Worm (Caenorhabditis elegans): ENCODE data around the gene F46C3.2.

F46C3.2 gene

DNA sequence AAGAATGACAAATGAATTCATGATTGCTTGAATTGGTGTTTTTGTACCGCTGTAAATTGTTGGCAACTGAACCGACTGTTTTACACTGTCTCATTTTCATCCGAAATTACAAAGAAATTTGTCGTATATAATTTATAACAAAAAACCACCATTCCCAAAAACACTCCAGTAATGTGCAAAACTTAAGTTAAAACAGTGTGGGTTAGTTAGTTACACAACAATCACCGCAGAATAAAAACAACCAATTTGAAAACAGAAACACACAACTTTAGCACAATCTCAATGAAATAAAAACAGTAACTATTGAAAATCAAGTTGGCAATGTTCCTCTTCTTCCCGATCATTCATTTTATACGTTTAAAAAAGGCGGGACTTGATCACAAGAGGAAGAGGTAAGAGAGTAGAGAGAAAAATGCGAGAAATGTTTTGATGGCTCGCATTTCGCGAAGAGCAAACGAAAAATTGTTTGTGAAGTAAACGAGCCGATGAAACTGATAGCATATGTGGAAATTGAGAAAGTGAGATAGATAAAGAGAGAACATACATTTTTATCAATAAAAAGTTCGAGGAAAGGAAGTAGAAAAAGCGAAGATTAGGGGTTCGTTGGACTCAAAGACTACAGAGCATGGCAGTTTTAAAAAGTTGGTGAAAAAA, 10.8 kb downstream of the F46C3.2 start, which contains the start of gene F08B12.4:
TSS of gene F08B12.4 (minus strand) at position 51 of the 654 bp plus-strand sequence.
- no peak for TF ChIP-seq odd-2 (tag; optimal IDR thresholded peaks at IDR 0.05)
- TF ChIP-seq elt-2 (tag; optimal IDR thresholded peaks at IDR 0.05) = peak; percentile 5
- TF ChIP-seq ztf-16 (tag; optimal IDR thresholded peaks at IDR 0.05) = no peak
- no peak for TF ChIP-seq lim-6 (tag; optimal IDR thresholded peaks at IDR 0.05)

DNA sequence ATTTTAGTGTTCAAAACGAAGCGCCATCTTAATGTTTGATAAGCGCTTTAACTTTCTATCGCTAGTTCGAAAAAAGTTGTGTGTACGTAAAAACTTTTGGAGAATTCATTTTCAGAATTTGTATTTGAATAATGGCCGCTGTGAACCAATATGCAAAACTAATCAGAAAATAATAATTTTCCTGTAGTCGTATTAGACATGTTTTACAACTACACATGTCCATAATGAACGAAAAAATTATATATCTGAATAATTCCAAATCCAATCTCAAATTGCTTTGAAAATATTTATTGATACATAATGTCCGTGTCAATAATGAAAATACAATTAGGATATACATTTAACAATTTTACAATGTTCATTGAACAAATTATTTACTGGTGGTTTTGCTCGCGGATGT, 11.8 kb downstream of the F46C3.2 start:
- no peak for TF ChIP-seq ceh-19 (GFP tag; optimal IDR thresholded peaks at IDR 0.05)
- TF ChIP-seq zip-5 (tag; optimal IDR thresholded peaks at IDR 0.05) = no peak
- TF ChIP-seq ets-4 (tag; optimal IDR thresholded peaks at IDR 0.05) = no peak
- TF ChIP-seq sox-4 (tag; optimal IDR thresholded peaks at IDR 0.05) = no peak
- TF ChIP-seq fkh-6 (tag; optimal IDR thresholded peaks at IDR 0.05) = no peak
- TF ChIP-seq nhr-232 (tag; optimal IDR thresholded peaks at IDR 0.05) = no peak
- no peak for TF ChIP-seq ceh-2 (tag; optimal IDR thresholded peaks at IDR 0.05)
- no peak for TF ChIP-seq pros-1 (tag; optimal IDR thresholded peaks at IDR 0.05)
- TF ChIP-seq ceh-30 (tag; optimal IDR thresholded peaks at IDR 0.05) = no peak
- no peak for TF ChIP-seq pax-1 (tag; optimal IDR thresholded peaks at IDR 0.05)
- TF ChIP-seq ref-2 (tag; optimal IDR thresholded peaks at IDR 0.05) = no peak
- no peak for TF ChIP-seq ceh-24 (tag; optimal IDR thresholded peaks at IDR 0.05)
- TF ChIP-seq dmd-4 (tag; optimal IDR thresholded peaks at IDR 0.05; ENCODE audit: borderline replicate concordance) = no peak
- TF ChIP-seq elt-4 (tag; optimal IDR thresholded peaks at IDR 0.05) = no peak
- no peak for TF ChIP-seq sdc-2 (tag; optimal IDR thresholded peaks at IDR 0.05)
- TF ChIP-seq elt-2 (tag; optimal IDR thresholded peaks at IDR 0.05) = no peak
- no peak for TF ChIP-seq F13H6.1 (tag; optimal IDR thresholded peaks at IDR 0.05)

DNA sequence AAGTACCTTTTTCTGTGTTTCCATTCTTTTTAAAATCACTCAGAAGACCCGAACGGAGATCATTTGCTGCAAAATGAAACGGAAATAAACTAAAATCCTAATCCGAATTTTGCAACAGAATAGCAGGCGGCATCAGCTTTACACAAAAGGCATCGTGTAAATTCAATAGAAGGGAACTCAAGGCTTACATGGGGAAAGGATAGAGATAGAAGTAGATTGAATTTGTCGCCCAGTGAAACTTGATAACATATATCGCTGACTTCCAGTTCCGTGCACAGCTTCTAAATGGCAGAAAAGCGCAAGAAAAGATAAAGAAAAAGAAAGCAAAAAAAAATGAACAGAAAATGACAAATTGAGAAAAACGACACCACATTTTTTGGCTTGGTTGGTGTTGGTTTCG, 12.7 kb downstream of the F46C3.2 start, which contains the start of gene slo-2:
TSS of gene slo-2 (minus strand) at position 24 of the 400 bp plus-strand sequence.
- no peak for TF ChIP-seq ahr-1 (tag; optimal IDR thresholded peaks at IDR 0.05)
- no peak for TF ChIP-seq madf-2 (tag; optimal IDR thresholded peaks at IDR 0.05)
- TF ChIP-seq ceh-31 (tag; optimal IDR thresholded peaks at IDR 0.05) = no peak
- no peak for TF ChIP-seq ets-4 (tag; optimal IDR thresholded peaks at IDR 0.05)
- peak; percentile 73 for TF ChIP-seq unc-42 (tag; optimal IDR thresholded peaks at IDR 0.05)
- TF ChIP-seq elt-4 (tag; optimal IDR thresholded peaks at IDR 0.05) = no peak

DNA sequence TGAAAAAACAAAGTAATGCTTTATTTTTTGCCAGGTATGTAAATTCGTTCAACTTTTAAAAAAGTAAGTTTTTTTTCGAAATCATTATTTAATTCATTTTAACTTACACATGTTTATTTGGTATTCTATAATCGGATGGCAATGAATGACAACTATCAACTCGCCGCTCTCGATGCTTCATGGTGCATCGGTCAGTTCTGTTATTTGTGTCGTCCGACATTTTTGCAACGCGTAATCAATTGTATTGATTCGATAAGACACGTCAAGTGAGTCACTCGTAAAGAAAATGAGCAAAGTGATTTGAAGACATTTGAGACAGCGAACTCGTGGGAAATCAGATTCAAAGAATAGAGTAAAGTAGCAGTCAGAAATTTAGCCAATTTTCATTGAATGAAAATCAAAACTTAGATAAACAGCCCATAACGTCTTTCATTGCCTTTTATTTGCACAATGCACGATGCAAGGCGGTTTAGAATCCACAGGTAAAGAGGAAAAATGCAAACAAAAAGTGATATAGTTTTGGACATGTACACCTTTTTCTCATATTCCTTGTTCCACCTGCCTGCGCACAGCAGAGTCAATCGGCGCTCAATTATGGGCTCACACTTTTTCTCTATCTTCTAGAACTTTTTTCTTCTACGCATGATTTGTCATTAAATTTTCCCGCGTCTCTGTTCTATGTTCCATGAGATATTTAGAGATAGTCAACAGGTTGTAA, 17.9 kb downstream of the F46C3.2 start:
- TF ChIP-seq fkh-10 (GFP tag; optimal IDR thresholded peaks at IDR 0.05) = no peak
- no peak for TF ChIP-seq hlh-30 (tag; optimal IDR thresholded peaks at IDR 0.05; ENCODE audit: insufficient read depth)
- TF ChIP-seq ets-4 (tag; optimal IDR thresholded peaks at IDR 0.05) = no peak
- no peak for TF ChIP-seq pqm-1 (tag; optimal IDR thresholded peaks at IDR 0.05)
- TF ChIP-seq C08G9.2 (tag; optimal IDR thresholded peaks at IDR 0.05) = no peak
- no peak for TF ChIP-seq unc-55 (GFP tag; optimal IDR thresholded peaks at IDR 0.05)

DNA sequence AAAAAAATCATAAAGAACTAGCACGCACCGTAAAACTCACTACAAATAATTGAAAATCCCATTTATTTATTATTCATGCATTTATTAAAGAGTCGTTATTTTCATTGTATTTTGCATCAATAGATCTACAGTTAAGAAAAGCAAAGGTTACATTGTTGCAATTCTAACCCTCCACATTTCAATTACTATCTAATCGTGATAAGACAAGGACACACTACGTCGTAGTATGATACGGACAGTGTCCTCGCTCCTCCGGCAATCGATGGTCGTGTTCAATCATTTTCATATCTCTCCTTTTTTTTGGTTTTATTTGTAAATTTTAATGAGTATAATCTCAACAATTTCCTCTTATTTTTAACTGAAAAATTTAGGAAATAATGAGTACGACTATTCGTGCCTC, 25.6 kb downstream of the F46C3.2 start, which contains the start of gene prx-12:
TSS of gene prx-12 (plus strand) at position 371 of the 400 bp plus-strand sequence.
- TF ChIP-seq dmd-4 (tag; optimal IDR thresholded peaks at IDR 0.05; ENCODE audit: borderline replicate concordance) (no peak), elt-2 (tag; optimal IDR thresholded peaks at IDR 0.05) (peak; percentile 52), syd-9 (tag; optimal IDR thresholded peaks at IDR 0.05) (no peak)

- TF ChIP-seq ahr-1 (tag; optimal IDR thresholded peaks at IDR 0.05) (no peak), unc-42 (tag; optimal IDR thresholded peaks at IDR 0.05) (peak; percentile 45), nhr-232 (tag; optimal IDR thresholded peaks at IDR 0.05) (no peak), pha-2 (tag; optimal IDR thresholded peaks at IDR 0.05) (no peak), lim-6 (tag; optimal IDR thresholded peaks at IDR 0.05) (no peak), unc-86 (tag; optimal IDR thresholded peaks at IDR 0.05) (no peak), K02D7.2 (tag; optimal IDR thresholded peaks at IDR 0.05) (no peak), npax-4 (tag; optimal IDR thresholded peaks at IDR 0.05) (no peak), ets-4 (tag; optimal IDR thresholded peaks at IDR 0.05) (no peak), dmd-4 (tag; optimal IDR thresholded peaks at IDR 0.05; ENCODE audit: borderline replicate concordance) (no peak), F13H6.1 (tag; optimal IDR thresholded peaks at IDR 0.05) (no peak), unc-55 (GFP tag; optimal IDR thresholded peaks at IDR 0.05) (no peak), ama-1 (optimal IDR thresholded peaks at IDR 0.05) (no peak), pqm-1 (tag; optimal IDR thresholded peaks at IDR 0.05) (no peak), ztf-16 (tag; optimal IDR thresholded peaks at IDR 0.05) (no peak), K09A11.1 (tag; optimal IDR thresholded peaks at IDR 0.05; ENCODE audit: insufficient read depth) (no peak), pag-3 (tag; optimal IDR thresholded peaks at IDR 0.05; ENCODE audit: borderline replicate concordance) (no peak), ceh-22 (tag; optimal IDR thresholded peaks at IDR 0.05) (no peak), elt-2 (tag; optimal IDR thresholded peaks at IDR 0.05) (no peak), ceh-34 (tag; optimal IDR thresholded peaks at IDR 0.05) (peak; percentile 88), syd-9 (tag; optimal IDR thresholded peaks at IDR 0.05) (no peak)
Observed at ce11 chrX:11387723-11388330, 30.7 kb downstream of the F46C3.2 start.

Measured in whole organism, late embryonic.